Worm (Caenorhabditis elegans): Measurements from ENCODE around the gene srd-36.

Gene srd-36

DNA sequence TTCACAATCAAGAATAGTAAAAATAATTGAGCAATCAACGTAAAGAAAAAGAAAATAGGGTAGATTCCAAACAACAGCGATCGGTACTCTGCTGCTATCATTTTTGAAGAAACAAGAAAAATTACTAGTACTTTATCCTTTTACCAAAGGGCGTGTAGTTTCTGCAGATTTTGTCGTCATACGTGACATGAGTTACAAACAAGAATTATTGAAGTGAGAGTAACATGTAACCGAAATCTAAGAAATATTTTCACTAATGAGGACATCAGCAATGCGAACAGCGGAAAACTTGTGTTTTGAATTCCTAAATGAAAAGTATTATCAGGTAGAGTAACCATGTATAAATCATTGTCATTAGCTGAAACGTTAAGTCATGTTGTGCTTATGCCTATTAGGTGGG lies at the start of gene srd-36:
Gene srd-36, minus strand, starts transcription at position 101 of the 400 bp plus-strand sequence.
- TF ChIP-seq tbx-37 (GFP tag; conservative IDR thresholded peaks at IDR 0.05) (no peak), ama-1 (optimal IDR thresholded peaks at IDR 0.05) (no peak), sea-1 (GFP tag; conservative IDR thresholded peaks at IDR 0.05) (no peak), tbx-11 (GFP tag; IDR thresholded peaks at IDR 0.05) (no peak), tra-4 (tag; optimal IDR thresholded peaks at IDR 0.05) (no peak), ceh-13 (GFP tag; optimal IDR thresholded peaks at IDR 0.05) (no peak), B0310.2 (tag; optimal IDR thresholded peaks at IDR 0.05) (no peak), ceh-36 (tag; optimal IDR thresholded peaks at IDR 0.05) (no peak), pes-1 (GFP tag; IDR thresholded peaks at IDR 0.05) (no peak), hmbx-1 (tag; optimal IDR thresholded peaks at IDR 0.05) (no peak)

DNA sequence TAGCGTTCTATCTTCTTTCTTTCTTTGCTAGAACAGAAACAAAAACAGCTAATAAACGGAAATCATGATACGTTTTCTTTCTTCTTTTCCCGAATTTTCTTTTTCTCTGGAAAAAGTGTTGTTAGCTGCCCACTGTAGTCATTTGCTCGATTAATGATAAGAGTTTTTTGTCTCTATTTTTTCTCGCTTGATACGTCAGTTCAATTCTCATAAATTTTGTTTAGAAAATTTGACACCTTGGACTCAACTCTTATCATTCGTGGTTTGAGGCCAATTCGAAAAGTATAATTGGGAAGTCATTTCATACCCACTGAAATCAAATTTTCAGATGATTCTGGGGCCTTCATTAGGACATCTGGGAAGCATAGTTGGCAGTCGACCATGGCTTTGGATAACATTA lies 47.3 kb upstream of the srd-36 start:
- no peak for TF ChIP-seq B0310.2 (tag; optimal IDR thresholded peaks at IDR 0.05)
- TF ChIP-seq tra-4 (tag; optimal IDR thresholded peaks at IDR 0.05), result no peak
- TF ChIP-seq ama-1 (optimal IDR thresholded peaks at IDR 0.05), result no peak
- no peak for TF ChIP-seq tbx-11 (GFP tag; IDR thresholded peaks at IDR 0.05)
- no peak for TF ChIP-seq sea-1 (GFP tag; conservative IDR thresholded peaks at IDR 0.05)
- TF ChIP-seq flt-1 (GFP tag; IDR thresholded peaks at IDR 0.05), result no peak
- no peak for TF ChIP-seq tbx-37 (GFP tag; conservative IDR thresholded peaks at IDR 0.05)
- TF ChIP-seq ets-7 (tag; optimal IDR thresholded peaks at IDR 0.05), result no peak
- no peak for TF ChIP-seq hmg-4 (GFP tag; optimal IDR thresholded peaks at IDR 0.05)
- no peak for TF ChIP-seq ceh-36 (tag; optimal IDR thresholded peaks at IDR 0.05)

DNA sequence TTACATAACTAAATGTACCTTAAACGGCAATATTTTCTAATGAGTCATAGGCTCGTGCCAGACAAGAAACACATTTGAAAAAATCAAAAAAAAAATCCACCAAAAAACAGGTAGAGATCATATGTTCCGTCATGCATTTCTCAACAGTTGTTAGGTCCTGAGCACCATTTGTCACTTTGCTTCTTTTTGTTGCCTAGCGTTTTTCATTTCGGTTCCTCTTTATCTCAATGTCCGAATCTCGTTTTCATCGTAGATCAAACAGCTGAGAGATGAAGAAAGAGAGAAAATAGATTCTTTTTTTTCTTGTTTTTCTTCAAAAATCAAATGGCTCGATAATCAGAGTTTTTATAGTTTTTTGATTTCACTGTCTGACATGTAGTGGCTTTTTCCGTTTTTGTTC lies 46.4 kb upstream of the srd-36 start:
- TF ChIP-seq hnd-1 (tag; optimal IDR thresholded peaks at IDR 0.05) (no peak), ceh-36 (tag; optimal IDR thresholded peaks at IDR 0.05) (no peak), tbx-11 (GFP tag; IDR thresholded peaks at IDR 0.05) (no peak), ama-1 (optimal IDR thresholded peaks at IDR 0.05) (no peak), sea-1 (GFP tag; conservative IDR thresholded peaks at IDR 0.05) (no peak), hmg-4 (GFP tag; optimal IDR thresholded peaks at IDR 0.05) (no peak), ceh-13 (GFP tag; optimal IDR thresholded peaks at IDR 0.05) (no peak), tra-4 (tag; optimal IDR thresholded peaks at IDR 0.05) (no peak), B0310.2 (tag; optimal IDR thresholded peaks at IDR 0.05) (no peak), tbx-37 (GFP tag; conservative IDR thresholded peaks at IDR 0.05) (no peak), F13C5.2 (tag; optimal IDR thresholded peaks at IDR 0.05) (no peak), flt-1 (GFP tag; IDR thresholded peaks at IDR 0.05) (no peak), ets-7 (tag; optimal IDR thresholded peaks at IDR 0.05) (no peak), scrt-1 (GFP tag; IDR thresholded peaks at IDR 0.05) (no peak), pes-1 (GFP tag; IDR thresholded peaks at IDR 0.05) (no peak), aly-1 (tag; optimal IDR thresholded peaks at IDR 0.05) (no peak), hmbx-1 (tag; optimal IDR thresholded peaks at IDR 0.05) (no peak)

DNA sequence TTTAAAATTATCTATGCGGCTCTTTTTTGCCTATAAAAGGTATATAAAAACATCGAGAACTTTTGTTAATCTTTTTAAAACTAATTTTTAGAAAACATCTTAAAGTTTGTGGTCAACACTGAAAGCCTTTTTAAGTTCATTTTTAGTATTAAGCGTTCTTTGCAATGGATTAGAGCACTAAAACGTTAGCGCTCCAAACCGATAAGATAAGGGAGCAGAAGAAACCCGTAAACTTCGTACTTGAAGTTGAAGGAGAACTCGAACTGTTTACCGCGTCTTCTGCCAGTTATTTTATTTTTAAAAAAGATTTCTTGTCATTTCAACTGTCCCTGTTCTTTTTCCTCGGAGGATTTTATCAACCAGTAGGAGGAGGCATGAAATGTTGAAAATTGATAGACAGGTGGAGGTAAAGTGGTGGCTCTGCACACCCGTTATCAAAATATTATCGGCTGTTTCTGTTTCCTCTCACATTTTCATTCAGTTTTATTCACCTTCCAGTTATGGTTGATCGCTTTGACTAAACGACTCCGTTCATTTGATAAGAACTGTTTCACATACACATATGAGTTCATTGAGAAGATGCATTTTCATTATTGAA lies 44.6 kb upstream of the srd-36 start:
- no peak for TF ChIP-seq flt-1 (GFP tag; IDR thresholded peaks at IDR 0.05)
- TF ChIP-seq aly-1 (tag; optimal IDR thresholded peaks at IDR 0.05), result no peak
- no peak for TF ChIP-seq tbx-37 (GFP tag; conservative IDR thresholded peaks at IDR 0.05)
- TF ChIP-seq scrt-1 (GFP tag; IDR thresholded peaks at IDR 0.05), result no peak
- no peak for TF ChIP-seq ets-7 (tag; optimal IDR thresholded peaks at IDR 0.05)
- TF ChIP-seq ceh-36 (tag; optimal IDR thresholded peaks at IDR 0.05), result no peak
- no peak for TF ChIP-seq hnd-1 (tag; optimal IDR thresholded peaks at IDR 0.05)
- TF ChIP-seq B0310.2 (tag; optimal IDR thresholded peaks at IDR 0.05), result no peak

DNA sequence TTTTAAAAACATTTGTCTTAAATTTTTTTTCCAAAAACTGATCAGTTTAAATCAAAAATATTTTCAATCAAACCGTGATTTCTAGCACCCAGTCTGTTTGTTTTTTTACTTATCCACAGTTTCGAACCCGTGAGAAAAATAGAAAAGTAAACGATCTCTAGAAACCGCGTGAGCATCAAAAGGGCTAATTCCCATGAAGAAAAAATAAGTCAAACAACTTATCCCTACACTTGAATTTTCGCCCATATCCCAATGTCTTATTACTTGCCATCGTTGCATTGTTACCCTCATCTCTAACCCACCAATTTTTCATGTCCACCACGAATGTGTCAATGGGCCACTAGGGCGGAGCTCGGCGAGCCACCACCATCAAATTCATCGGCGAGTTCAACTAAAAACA lies 43.2 kb upstream of the srd-36 start, which contains the start of gene ptr-24:
Gene ptr-24, plus strand, starts transcription at position 301 of the 400 bp plus-strand sequence.
- TF ChIP-seq tbx-11 (GFP tag; IDR thresholded peaks at IDR 0.05), result no peak
- TF ChIP-seq ceh-13 (GFP tag; optimal IDR thresholded peaks at IDR 0.05), result no peak

DNA sequence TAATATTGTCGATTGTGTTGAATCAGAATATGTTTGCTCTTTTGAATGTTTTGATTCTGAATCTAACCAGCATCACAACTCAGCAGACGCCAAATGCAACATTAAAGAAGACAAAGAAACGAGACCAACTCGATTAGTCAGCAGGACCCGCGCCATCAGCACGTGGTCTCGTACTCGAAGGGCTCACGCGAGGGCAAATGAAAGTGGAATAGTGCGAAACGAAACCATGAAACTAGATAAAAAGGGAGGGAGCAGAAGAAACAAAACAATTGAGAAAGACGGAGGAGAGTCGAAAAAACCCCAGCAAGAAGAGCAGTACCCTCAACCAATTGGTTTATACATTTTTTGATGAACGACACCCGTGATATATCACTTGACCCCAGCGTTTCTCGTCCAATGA lies 42.4 kb upstream of the srd-36 start:
- no peak for TF ChIP-seq tbx-37 (GFP tag; conservative IDR thresholded peaks at IDR 0.05)
- TF ChIP-seq hnd-1 (tag; optimal IDR thresholded peaks at IDR 0.05), result no peak
- no peak for TF ChIP-seq F13C5.2 (tag; optimal IDR thresholded peaks at IDR 0.05)

DNA sequence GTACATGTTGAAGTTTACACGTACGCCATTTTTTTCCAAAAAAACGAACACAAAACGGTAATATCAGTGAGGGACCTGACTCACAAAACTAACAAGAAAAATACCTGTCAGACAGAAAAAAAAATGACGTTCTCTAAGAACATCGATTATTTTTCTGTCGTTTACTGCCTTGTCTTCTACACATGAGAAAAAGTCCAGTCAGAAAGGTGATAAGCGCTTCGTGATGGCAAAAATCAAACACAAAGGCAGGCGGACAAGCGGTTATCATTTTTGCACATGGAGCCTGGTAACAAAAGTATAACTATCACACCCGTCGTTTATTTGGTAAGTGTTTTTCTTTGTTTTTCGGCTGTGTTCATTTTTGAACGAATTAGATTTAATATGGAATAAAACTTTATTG lies 39.3 kb upstream of the srd-36 start, which contains the start of gene F46G10.4:
Gene F46G10.4, plus strand, starts transcription at position 212 of the 400 bp plus-strand sequence.
- TF ChIP-seq hnd-1 (tag; optimal IDR thresholded peaks at IDR 0.05), result no peak

DNA sequence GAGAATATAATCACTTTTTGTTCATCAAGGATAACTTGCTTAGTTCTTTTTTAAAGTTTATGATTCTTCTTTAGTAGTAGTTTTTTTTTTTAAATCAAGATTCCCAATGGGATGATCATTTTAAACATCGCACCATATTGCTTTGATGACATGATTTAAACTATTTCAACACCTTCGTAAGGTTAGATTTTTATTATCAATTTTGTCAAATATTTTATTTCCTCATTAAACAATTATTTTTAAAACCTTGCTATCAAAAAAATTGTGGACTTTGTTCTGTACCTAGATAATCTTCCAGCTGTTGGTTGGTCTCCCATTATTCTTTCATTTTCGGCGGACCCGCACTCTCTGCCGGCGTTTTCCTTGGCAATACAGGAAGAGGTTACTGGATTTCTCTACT lies 36.8 kb upstream of the srd-36 start, which contains the start of gene sir-2.3:
Gene sir-2.3, plus strand, starts transcription at position 301 of the 400 bp plus-strand sequence.
- TF ChIP-seq B0310.2 (tag; optimal IDR thresholded peaks at IDR 0.05) (no peak), tbx-11 (GFP tag; IDR thresholded peaks at IDR 0.05) (no peak)

DNA sequence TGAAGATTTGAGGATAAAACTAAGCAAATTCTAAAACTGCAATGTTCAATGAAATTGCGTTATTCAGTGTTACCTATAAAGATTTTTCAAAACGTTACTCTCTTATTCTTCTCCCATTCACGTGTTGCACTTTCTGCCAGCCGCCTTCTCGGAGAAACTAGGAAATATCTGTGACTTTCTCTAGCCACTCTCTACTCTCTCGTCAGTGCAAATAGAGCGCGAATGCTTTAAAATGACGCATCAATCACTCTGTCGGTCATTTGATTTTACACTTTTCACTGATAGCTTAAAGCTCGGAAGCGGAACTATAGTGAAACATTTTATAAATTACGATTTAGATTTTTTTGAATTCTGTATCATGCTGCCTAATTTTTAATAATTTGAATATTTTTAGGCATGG lies 34.3 kb upstream of the srd-36 start:
- TF ChIP-seq tra-4 (tag; optimal IDR thresholded peaks at IDR 0.05) (no peak), ceh-13 (GFP tag; optimal IDR thresholded peaks at IDR 0.05) (no peak), F13C5.2 (tag; optimal IDR thresholded peaks at IDR 0.05) (peak; percentile 23)
